Fruit fly (Drosophila melanogaster) whole organism, prepupa: Measurements from ENCODE around the gene cnir.

ENCODE experiments used
- Blimp-1 ChIP-seq: fragments of 200-800 bp; sonication (Bioruptor generic); optimal IDR thresholded peaks from 3 replicates; lab custom pipeline; 2017; ENCODE audit warnings: missing biosample characterization, missing genetic modification characterization, mild to moderate bottlenecking, moderate library complexity, missing genetic modification reagents
- CG10631 ChIP-seq: fragments of 200-800 bp; sonication (Bioruptor generic); optimal IDR thresholded peaks from 2 replicates; lab custom pipeline; 2016; ENCODE audit warnings: missing biosample characterization, missing genetic modification characterization
- CG10669 ChIP-seq: fragments of 200-800 bp; sonication (Bioruptor generic); optimal IDR thresholded peaks from 3 replicates; lab custom pipeline; 2018; ENCODE audit warnings: missing biosample characterization, mild to moderate bottlenecking, missing genetic modification characterization, moderate library complexity
- CG11762 ChIP-seq: fragments of 200-800 bp; sonication (Bioruptor generic); optimal IDR thresholded peaks from 3 replicates; lab custom pipeline; 2016; ENCODE audit warnings: missing biosample characterization, missing genetic modification characterization; ENCODE audit not compliant: insufficient read depth
- CG11902 ChIP-seq: fragments of 200-800 bp; sonication (Bioruptor generic); optimal IDR thresholded peaks from 3 replicates; lab custom pipeline; 2016; ENCODE audit warnings: missing biosample characterization, missing genetic modification characterization
- CG15336 ChIP-seq: fragments of 200-800 bp; sonication (Bioruptor generic); IDR thresholded peaks from 2 replicates; pipeline ENCODE4 v1.3.6; 2022; ENCODE audit warnings: missing biosample characterization, missing genetic modification characterization
- CG1621 ChIP-seq: fragments of 200-800 bp; sonication (Bioruptor generic); optimal IDR thresholded peaks from 3 replicates; lab custom pipeline; 2018; ENCODE audit warnings: missing biosample characterization, mild to moderate bottlenecking, missing genetic modification characterization
- CG16779 ChIP-seq: fragments of 200-800 bp; sonication (Bioruptor generic); optimal IDR thresholded peaks from 3 replicates; lab custom pipeline; 2017; ENCODE audit warnings: missing biosample characterization, mild to moderate bottlenecking, missing genetic modification characterization
- CG3032 ChIP-seq: fragments of 200-800 bp; optimal IDR thresholded peaks from 2 replicates; lab custom pipeline; 2019; ENCODE audit warnings: missing biosample characterization, mild to moderate bottlenecking, missing genetic modification characterization, moderate library complexity
- CG31627 ChIP-seq: fragments of 200-800 bp; sonication (Bioruptor generic); optimal IDR thresholded peaks from 3 replicates; lab custom pipeline; 2016; ENCODE audit warnings: missing biosample characterization, missing genetic modification characterization
- CG32006 ChIP-seq: fragments of 200-800 bp; sonication (Bioruptor generic); optimal IDR thresholded peaks from 3 replicates; lab custom pipeline; 2017; ENCODE audit warnings: missing biosample characterization, mild to moderate bottlenecking, missing genetic modification characterization
- CG34406 ChIP-seq: fragments of 200-800 bp; sonication (Bioruptor generic); optimal IDR thresholded peaks from 3 replicates; lab custom pipeline; 2016; ENCODE audit warnings: missing biosample characterization, missing genetic modification characterization
- CG3919 ChIP-seq: fragments of 200-800 bp; sonication (Bioruptor generic); optimal IDR thresholded peaks from 3 replicates; lab custom pipeline; 2016; ENCODE audit warnings: missing biosample characterization, missing genetic modification characterization
- CG4318 ChIP-seq: fragments of 200-800 bp; sonication (Bioruptor generic); optimal IDR thresholded peaks from 3 replicates; lab custom pipeline; 2017; ENCODE audit warnings: missing biosample characterization, mild to moderate bottlenecking, missing genetic modification characterization
- CG6163 ChIP-seq: fragments of 200-800 bp; sonication (Bioruptor generic); IDR thresholded peaks from 3 replicates; pipeline ENCODE4 v1.3.6; 2022; ENCODE audit warnings: missing biosample characterization, missing genetic modification characterization
- CG6276 ChIP-seq: fragments of 200-800 bp; sonication (Bioruptor generic); optimal IDR thresholded peaks from 2 replicates; lab custom pipeline; 2017; ENCODE audit warnings: missing biosample characterization, mild to moderate bottlenecking, missing genetic modification characterization
- CG6792 ChIP-seq: fragments of 200-800 bp; sonication (Bioruptor generic); optimal IDR thresholded peaks from 3 replicates; lab custom pipeline; 2016; ENCODE audit warnings: missing biosample characterization, missing genetic modification characterization
- CG6854 ChIP-seq: fragments of 200-800 bp; sonication (Bioruptor generic); optimal IDR thresholded peaks from 2 replicates; lab custom pipeline; 2017; ENCODE audit warnings: missing biosample characterization, mild to moderate bottlenecking, missing genetic modification characterization
- CG7368 ChIP-seq: fragments of 200-800 bp; sonication (Bioruptor generic); optimal IDR thresholded peaks from 3 replicates; lab custom pipeline; 2016; ENCODE audit warnings: missing biosample characterization, missing genetic modification characterization
- CG8119 ChIP-seq: fragments of 200-800 bp; sonication (Bioruptor generic); IDR thresholded peaks from 3 replicates; pipeline ENCODE4 v1.3.6; 2022; ENCODE audit warnings: missing biosample characterization, missing genetic modification characterization
- CG8319 ChIP-seq: fragments of 200-800 bp; sonication (Bioruptor generic); optimal IDR thresholded peaks from 3 replicates; lab custom pipeline; 2016; ENCODE audit warnings: missing biosample characterization, missing genetic modification characterization
- CG8632 ChIP-seq: fragments of 200-800 bp; sonication (Bioruptor generic); optimal IDR thresholded peaks from 3 replicates; lab custom pipeline; 2016; ENCODE audit warnings: missing biosample characterization, missing genetic modification characterization
- Eip75B ChIP-seq: fragments of 200-800 bp; sonication (Bioruptor generic); optimal IDR thresholded peaks from 3 replicates; lab custom pipeline; 2016; ENCODE audit warnings: missing biosample characterization, missing genetic modification characterization
- Eip78C ChIP-seq: fragments of 200-800 bp; sonication (Bioruptor generic); peaks from one replicate; lab custom pipeline; 2016; ENCODE audit warnings: missing biosample characterization, missing genetic modification characterization
- Eip93F ChIP-seq: fragments of 200-800 bp; sonication (Bioruptor generic); optimal IDR thresholded peaks from 2 replicates; lab custom pipeline; 2016; ENCODE audit warnings: missing biosample characterization, mild to moderate bottlenecking, missing genetic modification characterization
- Ets21C ChIP-seq: fragments of 200-800 bp; sonication (Bioruptor generic); optimal IDR thresholded peaks from 3 replicates; lab custom pipeline; 2016; ENCODE audit warnings: missing biosample characterization, missing genetic modification characterization
- Ets96B ChIP-seq: fragments of 200-800 bp; optimal IDR thresholded peaks from 2 replicates; lab custom pipeline; 2019; ENCODE audit warnings: missing biosample characterization, mild to moderate bottlenecking, missing genetic modification characterization, moderate library complexity
- Gug ChIP-seq: fragments of 200-800 bp; sonication (Bioruptor generic); IDR thresholded peaks from 2 replicates; pipeline ENCODE4 v1.3.6; 2022; ENCODE audit warnings: missing biosample characterization, missing genetic modification characterization
- Hr39 ChIP-seq: fragments of 200-800 bp; sonication (Bioruptor generic); optimal IDR thresholded peaks from 2 replicates; lab custom pipeline; 2016; ENCODE audit warnings: missing biosample characterization, missing genetic modification characterization
- Hr4 ChIP-seq: fragments of 200-800 bp; sonication (Bioruptor generic); optimal IDR thresholded peaks from 3 replicates; lab custom pipeline; 2016; ENCODE audit warnings: missing biosample characterization, missing genetic modification characterization
- Lpt ChIP-seq: fragments of 200-800 bp; sonication (Bioruptor generic); optimal IDR thresholded peaks from 3 replicates; lab custom pipeline; 2016; ENCODE audit warnings: missing biosample characterization, missing genetic modification characterization
- Met ChIP-seq: fragments of 200-800 bp; sonication (Bioruptor generic); optimal IDR thresholded peaks from 3 replicates; lab custom pipeline; 2016; ENCODE audit warnings: missing biosample characterization, missing genetic modification characterization
- OdsH ChIP-seq: fragments of 200-800 bp; sonication (Bioruptor generic); optimal IDR thresholded peaks from 3 replicates; lab custom pipeline; 2016; ENCODE audit warnings: missing biosample characterization, missing genetic modification characterization
- Smox ChIP-seq: fragments of 200-800 bp; sonication (Bioruptor generic); optimal IDR thresholded peaks from 3 replicates; lab custom pipeline; 2016; ENCODE audit warnings: missing biosample characterization, missing genetic modification characterization
- Sox14 ChIP-seq: fragments of 200-800 bp; sonication (Bioruptor generic); optimal IDR thresholded peaks from 3 replicates; lab custom pipeline; 2016; ENCODE audit warnings: missing biosample characterization, missing genetic modification characterization
- Sox15 ChIP-seq: fragments of 200-800 bp; sonication (Bioruptor generic); optimal IDR thresholded peaks from 3 replicates; lab custom pipeline; 2016; ENCODE audit warnings: missing biosample characterization, missing genetic modification characterization
- achi ChIP-seq: fragments of 200-800 bp; sonication (Bioruptor generic); optimal IDR thresholded peaks from 3 replicates; lab custom pipeline; 2016; ENCODE audit warnings: missing biosample characterization, missing genetic modification characterization
- cyc ChIP-seq: fragments of 200-800 bp; sonication (Bioruptor generic); optimal IDR thresholded peaks from 3 replicates; lab custom pipeline; 2016; ENCODE audit warnings: missing biosample characterization, missing genetic modification characterization
- dac ChIP-seq: fragments of 200-800 bp; sonication (Bioruptor generic); optimal IDR thresholded peaks from 2 replicates; lab custom pipeline; 2017; ENCODE audit warnings: missing biosample characterization, mild to moderate bottlenecking, missing genetic modification characterization
- dsx ChIP-seq: fragments of 200-800 bp; optimal IDR thresholded peaks from 3 replicates; lab custom pipeline; 2019; ENCODE audit warnings: missing biosample characterization, mild to moderate bottlenecking, missing genetic modification characterization, moderate library complexity; ENCODE audit not compliant: poor library complexity, severe bottlenecking
- eg ChIP-seq: fragments of 200-800 bp; sonication (Bioruptor generic); IDR thresholded peaks from 3 replicates; pipeline ENCODE4 v1.3.6; 2022; ENCODE audit warnings: missing biosample characterization, missing genetic modification characterization
- esn ChIP-seq: fragments of 200-800 bp; sonication (Bioruptor generic); optimal IDR thresholded peaks from 2 replicates; lab custom pipeline; 2016; ENCODE audit warnings: missing biosample characterization, mild to moderate bottlenecking, missing genetic modification characterization, moderate library complexity
- fd59A ChIP-seq: fragments of 200-800 bp; sonication (Bioruptor generic); optimal IDR thresholded peaks from 2 replicates; lab custom pipeline; 2017; ENCODE audit warnings: missing biosample characterization, mild to moderate bottlenecking, missing genetic modification characterization, missing genetic modification reagents
- fd85E ChIP-seq: fragments of 200-800 bp; sonication (Bioruptor generic); optimal IDR thresholded peaks from 3 replicates; lab custom pipeline; 2016; ENCODE audit warnings: missing biosample characterization, missing genetic modification characterization
- fkh ChIP-seq: fragments of 200-800 bp; sonication (Bioruptor generic); optimal IDR thresholded peaks from 3 replicates; lab custom pipeline; 2017; ENCODE audit warnings: missing biosample characterization, mild to moderate bottlenecking, missing genetic modification characterization, moderate library complexity
- lz ChIP-seq: fragments of 200-800 bp; sonication (Bioruptor generic); optimal IDR thresholded peaks from 3 replicates; lab custom pipeline; 2016; ENCODE audit warnings: missing biosample characterization, missing genetic modification characterization
- net ChIP-seq: fragments of 200-800 bp; sonication (Bioruptor generic); optimal IDR thresholded peaks from 3 replicates; lab custom pipeline; 2016; ENCODE audit warnings: missing biosample characterization, missing genetic modification characterization
- pdm3 ChIP-seq: fragments of 200-800 bp; sonication (Bioruptor generic); optimal IDR thresholded peaks from 3 replicates; lab custom pipeline; 2016; ENCODE audit warnings: missing biosample characterization, missing genetic modification characterization
- salr ChIP-seq, 2 experiments: fragments of 200-800 bp; sonication (Bioruptor generic); optimal IDR thresholded peaks; 3 replicates each; lab custom pipeline; 2016 to 2018; ENCODE audit warnings: missing biosample characterization in 2 of 2, missing genetic modification characterization in 2 of 2, mild to moderate bottlenecking in 1 of 2
- spab ChIP-seq: fragments of 200-800 bp; sonication (Bioruptor generic); optimal IDR thresholded peaks from 2 replicates; lab custom pipeline; 2017; ENCODE audit warnings: missing biosample characterization, mild to moderate bottlenecking, missing genetic modification characterization, missing genetic modification reagents
- svp ChIP-seq: fragments of 200-800 bp; sonication (Bioruptor generic); peaks from one replicate; lab custom pipeline; 2016; ENCODE audit warnings: missing biosample characterization, missing genetic modification characterization
- topi ChIP-seq: fragments of 200-800 bp; sonication (Bioruptor generic); optimal IDR thresholded peaks from 3 replicates; lab custom pipeline; 2016; ENCODE audit warnings: missing biosample characterization, missing genetic modification characterization
- vri ChIP-seq: fragments of 200-800 bp; sonication (Bioruptor generic); optimal IDR thresholded peaks from 3 replicates; lab custom pipeline; 2016; ENCODE audit warnings: missing biosample characterization, mild to moderate bottlenecking, missing genetic modification characterization

Gene cnir

DNA sequence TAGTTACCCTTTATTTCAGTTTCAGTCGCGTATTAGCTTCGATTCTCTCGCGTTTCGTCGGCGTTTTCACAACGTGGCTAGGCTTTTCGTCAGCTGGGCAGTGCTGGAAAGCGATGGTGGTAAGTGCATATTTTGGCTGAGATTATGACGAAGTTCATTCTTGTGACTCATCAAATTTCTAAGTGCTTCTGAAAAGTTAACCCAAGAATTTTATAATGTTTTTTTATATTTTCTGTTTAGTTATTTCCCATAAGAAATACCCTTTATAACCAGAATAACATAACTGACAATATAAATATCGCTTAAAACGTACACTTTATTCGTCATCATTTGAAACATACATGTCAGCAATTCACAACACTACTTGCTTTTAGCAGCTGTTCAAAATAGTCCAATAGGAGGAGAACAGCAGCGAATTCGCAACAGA, 2.4 kb downstream of the cnir start, which contains the start of the genes CG17260 and SerRS:
Gene CG17260, plus strand, starts transcription at position 78 of the 427 bp plus-strand sequence.
Gene SerRS, minus strand, starts transcription at position 251 of the 427 bp plus-strand sequence.
- TF ChIP-seq CG15336 (GFP tag; lab: Robert Waterston, UW) = peak; percentile 82
- peak; percentile 95 for TF ChIP-seq topi
- peak in 1 of 2 experiments; percentile 70 for TF ChIP-seq salr (GFP tag; optimal IDR thresholded peaks at IDR 0.05; lab: Kevin White, UChicago)
- peak; percentile 95 for TF ChIP-seq cyc (GFP tag; lab: Kevin White, UChicago)
- no peak for TF ChIP-seq spab (GFP tag; lab: Kevin White, UChicago)
- TF ChIP-seq CG6163 (GFP tag; lab: Robert Waterston, UW) = peak; percentile 85
- peak; percentile 97 for TF ChIP-seq Hr39
- peak; percentile 96 for TF ChIP-seq OdsH
- TF ChIP-seq CG7368 (GFP tag; lab: Kevin White, UChicago) = no peak
- TF ChIP-seq Lpt (GFP tag; lab: Kevin White, UChicago) = peak; percentile 92
- peak; percentile 97 for TF ChIP-seq CG10631
- TF ChIP-seq svp = peak; percentile 94
- no peak for TF ChIP-seq dsx (GFP tag; lab: Kevin White, UChicago)
- peak; percentile 96 for TF ChIP-seq esn (GFP tag; lab: Kevin White, UChicago)
- TF ChIP-seq CG34406 (GFP tag; lab: Kevin White, UChicago) = peak; percentile 91
- peak; percentile 94 for TF ChIP-seq CG32006 (GFP tag; lab: Kevin White, UChicago)
- peak; percentile 97 for TF ChIP-seq Eip78C (GFP tag; lab: Kevin White, UChicago)
- peak; percentile 90 for TF ChIP-seq CG6792 (GFP tag; lab: Kevin White, UChicago)
- TF ChIP-seq Ets21C (GFP tag; lab: Kevin White, UChicago) = peak; percentile 92
- no peak for TF ChIP-seq CG6276 (GFP tag; lab: Kevin White, UChicago)
- TF ChIP-seq net (GFP tag; lab: Kevin White, UChicago) = peak; percentile 79
- TF ChIP-seq CG6854 (GFP tag; lab: Kevin White, UChicago) = peak; percentile 69
- peak; percentile 89 for TF ChIP-seq CG11762
- peak; percentile 97 for TF ChIP-seq CG31627 (GFP tag; lab: Kevin White, UChicago)
- no peak for TF ChIP-seq fd85E (GFP tag; lab: Kevin White, UChicago)
- peak; percentile 87 for TF ChIP-seq CG8632 (GFP tag; lab: Kevin White, UChicago)
- peak; percentile 96 for TF ChIP-seq Hr4 (GFP tag; lab: Kevin White, UChicago)
- peak; percentile 86 for TF ChIP-seq dac (GFP tag; lab: Kevin White, UChicago)
- peak; percentile 70 for TF ChIP-seq fd59A (GFP tag; lab: Kevin White, UChicago)
- peak; percentile 92 for TF ChIP-seq CG3032 (tag; lab: Kevin White, UChicago)
- peak; percentile 97 for TF ChIP-seq lz (GFP tag; lab: Kevin White, UChicago)
- no peak for TF ChIP-seq CG16779
- no peak for TF ChIP-seq CG4318 (GFP tag; lab: Kevin White, UChicago)
- peak; percentile 92 for TF ChIP-seq eg
- TF ChIP-seq CG3919 (GFP tag; lab: Kevin White, UChicago) = peak; percentile 94
- peak; percentile 88 for TF ChIP-seq CG10669 (GFP tag; lab: Kevin White, UChicago)
- TF ChIP-seq Ets96B (tag; lab: Kevin White, UChicago) = peak; percentile 89
- TF ChIP-seq Gug (GFP tag; lab: Robert Waterston, UW) = peak; percentile 91
- no peak for TF ChIP-seq Met (GFP tag; lab: Kevin White, UChicago)
- TF ChIP-seq CG8319 (GFP tag; lab: Kevin White, UChicago) = peak; percentile 91
- TF ChIP-seq Eip93F = peak; percentile 59
- peak; percentile 95 for TF ChIP-seq pdm3 (GFP tag; lab: Kevin White, UChicago)
- no peak for TF ChIP-seq Blimp-1 (GFP tag; lab: Kevin White, UChicago)
- TF ChIP-seq CG1621 (tag; lab: Kevin White, UChicago) = peak; percentile 73
- peak; percentile 85 for TF ChIP-seq CG8119 (GFP tag; lab: Robert Waterston, UW)
- no peak for TF ChIP-seq vri (GFP tag; lab: Kevin White, UChicago)
- no peak for TF ChIP-seq Eip75B (GFP tag; lab: Kevin White, UChicago)
- TF ChIP-seq Sox14 = peak; percentile 95
- peak; percentile 91 for TF ChIP-seq Sox15 (GFP tag; lab: Kevin White, UChicago)
- TF ChIP-seq CG11902 (GFP tag; lab: Kevin White, UChicago) = peak; percentile 91
- TF ChIP-seq achi = peak; percentile 90
- peak; percentile 92 for TF ChIP-seq Smox
- TF ChIP-seq fkh (GFP tag; lab: Kevin White, UChicago) = no peak
